Worm (Caenorhabditis elegans): ENCODE results near the gene C02B10.3.
"Not testable (repeated sequence)": the region's sequence is repeated elsewhere in the genome, so short reads cannot be mapped to it uniquely, and the experiment has no call there.

DNA sequence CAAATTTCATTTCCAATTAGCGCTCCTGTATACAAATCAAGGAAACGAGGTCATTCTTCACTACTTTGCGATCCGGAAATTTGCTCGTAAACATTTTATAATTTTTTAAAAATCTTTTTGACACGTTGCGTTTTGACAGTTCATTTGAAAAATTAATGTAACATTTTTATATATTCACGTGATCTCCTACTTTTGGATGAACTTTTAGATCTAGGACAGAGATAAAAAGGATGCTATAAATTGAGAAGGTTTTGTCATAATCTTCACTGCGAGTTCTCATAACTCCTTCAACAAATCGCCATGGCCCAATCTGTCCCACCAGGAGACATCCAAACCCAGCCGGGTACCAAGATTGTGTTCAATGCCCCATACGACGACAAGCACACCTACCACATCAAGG, 40.8 kb downstream of the C02B10.3 start, which contains the start of gene msp-57:
- not testable (repeated sequence) for TF ChIP-seq mdl-1, nhr-237, lin-15B, mml-1, egl-5, pqm-1, nhr-11, zag-1, elt-2, lin-39 (tag; optimal IDR thresholded peaks at IDR 0.05)
